Worm (Caenorhabditis elegans) whole organism, L4 larva: Measurements from ENCODE around the gene srab-21.
A peak's percentile ranks its signal among the peaks of the same experiment; 100 is the strongest.

Experiments
- F26F4.8 ChIP-seq: fragments of 200-800 bp; sonication (Bioruptor generic); conservative IDR thresholded peaks from 2 replicates; pipeline ENCODE4 v1.3.6; 2022; ENCODE audit warnings: missing genetic modification characterization, missing compliant biosample characterization
- F44E2.7 ChIP-seq: fragments of 200-800 bp; sonication (Bioruptor generic); IDR thresholded peaks from 2 replicates; pipeline ENCODE4 v2.1.2; 2022; ENCODE audit warnings: missing genetic modification characterization, missing compliant biosample characterization
- T26A8.4 ChIP-seq: fragments of 200-800 bp; sonication (Bioruptor generic); IDR thresholded peaks from 2 replicates; pipeline ENCODE4 v1.3.6; 2022; ENCODE audit warnings: missing genetic modification characterization, missing compliant biosample characterization
- Y105C5A.15 ChIP-seq: fragments of 200-800 bp; sonication (Bioruptor generic); IDR thresholded peaks from 2 replicates; pipeline ENCODE4 v1.3.6; 2022; ENCODE audit warnings: missing genetic modification characterization, missing compliant biosample characterization
- Y48G9A.11 ChIP-seq: fragments of 200-800 bp; sonication (Bioruptor generic); IDR thresholded peaks from 2 replicates; pipeline ENCODE4 v1.3.6; 2022; ENCODE audit warnings: missing genetic modification reagents, missing genetic modification characterization, missing compliant biosample characterization
- Y75B8A.6 ChIP-seq: fragments of 200-800 bp; sonication (Bioruptor generic); IDR thresholded peaks from 2 replicates; pipeline ENCODE4 v1.3.6; 2022; ENCODE audit warnings: missing genetic modification reagents, missing genetic modification characterization, missing compliant biosample characterization
- ces-1 ChIP-seq: fragments of 150-350 bp; sonication (generic microtip); optimal IDR thresholded peaks from 4 replicates; lab custom pipeline; 2014; ENCODE audit warnings: missing biosample characterization, missing genetic modification reagents, missing genetic modification characterization
- ctbp-1 ChIP-seq: fragments of 200-800 bp; sonication (Bioruptor generic); IDR thresholded peaks from 2 replicates; pipeline ENCODE4 v1.3.6; 2022; ENCODE audit warnings: missing genetic modification reagents, missing genetic modification characterization, missing compliant biosample characterization
- daf-16 ChIP-seq, 3 experiments: sonication (generic microtip); optimal IDR thresholded peaks; 2 replicates each; lab custom pipeline; 2016 to 2017; ENCODE audit warnings: missing genetic modification characterization in 3 of 3, missing genetic modification reagents in 3 of 3, mild to moderate bottlenecking in 2 of 3, missing compliant biosample characterization in 2 of 3, missing biosample characterization in 1 of 3, moderate library complexity in 1 of 3
- daf-19 ChIP-seq: fragments of 200-800 bp; sonication (Bioruptor generic); conservative IDR thresholded peaks from 2 replicates; pipeline ENCODE4 v1.3.6; 2022; ENCODE audit warnings: missing genetic modification characterization, missing compliant biosample characterization
- duxl-1 ChIP-seq: sonication (generic microtip); optimal IDR thresholded peaks from 2 replicates; lab custom pipeline; 2016; ENCODE audit warnings: mild to moderate bottlenecking, missing genetic modification characterization, moderate library complexity, missing compliant biosample characterization; ENCODE audit not compliant: poor library complexity
- egl-27 ChIP-seq: sonication (generic microtip); optimal IDR thresholded peaks from 3 replicates; lab custom pipeline; 2017; ENCODE audit warnings: missing biosample characterization, missing genetic modification reagents, missing genetic modification characterization
- fos-1 ChIP-seq: fragments of 150-350 bp; optimal IDR thresholded peaks from 2 replicates; lab custom pipeline; 2014; ENCODE audit warnings: missing biosample characterization, missing genetic modification characterization
- hif-1 ChIP-seq, 2 experiments: sonication (generic microtip); optimal IDR thresholded peaks; 2 replicates each; lab custom pipeline; 2016 to 2017; ENCODE audit warnings: missing compliant biosample characterization in 2 of 2, missing genetic modification characterization in 2 of 2, missing genetic modification reagents in 2 of 2, missing genotype in 2 of 2, mild to moderate bottlenecking in 1 of 2
- hmg-1.1 ChIP-seq: fragments of 200-800 bp; sonication (Bioruptor generic); IDR thresholded peaks from 2 replicates; pipeline ENCODE4 v1.3.6; 2022; ENCODE audit warnings: missing genetic modification reagents, missing genetic modification characterization, missing compliant biosample characterization
- lim-7 ChIP-seq: fragments of 200-800 bp; sonication (Bioruptor generic); IDR thresholded peaks from 2 replicates; pipeline ENCODE4 v1.3.6; 2022; ENCODE audit warnings: missing genetic modification characterization, missing compliant biosample characterization
- lin-15B ChIP-seq: fragments of 150-350 bp; sonication (generic microtip); optimal IDR thresholded peaks from 3 replicates; lab custom pipeline; 2014; ENCODE audit warnings: missing biosample characterization, missing genetic modification characterization
- mdl-1 ChIP-seq, 2 experiments: fragments of 150-350 bp in 1 of 2; sonication (generic microtip) in 1 of 2; optimal IDR thresholded peaks; 2 replicates each; lab custom pipeline; 2014 to 2017; ENCODE audit warnings: missing biosample characterization in 2 of 2, missing genetic modification characterization in 2 of 2
- mxl-3 ChIP-seq: fragments of 200-800 bp; sonication (Bioruptor generic); optimal IDR thresholded peaks from 2 replicates; lab custom pipeline; 2018; ENCODE audit warnings: mild to moderate bottlenecking, missing genetic modification characterization, missing compliant biosample characterization
- nhr-102 ChIP-seq: sonication (generic microtip); optimal IDR thresholded peaks from 2 replicates; lab custom pipeline; 2016; ENCODE audit warnings: mild to moderate bottlenecking, missing genetic modification characterization, moderate library complexity, missing compliant biosample characterization
- nhr-11 ChIP-seq: fragments of 150-350 bp; optimal IDR thresholded peaks from 2 replicates; lab custom pipeline; 2014; ENCODE audit warnings: missing biosample characterization, missing genetic modification characterization
- nhr-111 ChIP-seq: fragments of 200-800 bp; sonication (Bioruptor generic); optimal IDR thresholded peaks from 2 replicates; lab custom pipeline; 2018; ENCODE audit warnings: mild to moderate bottlenecking, missing genetic modification characterization, missing compliant biosample characterization
- nhr-48 ChIP-seq: sonication (generic microtip); optimal IDR thresholded peaks from 2 replicates; lab custom pipeline; 2016; ENCODE audit warnings: mild to moderate bottlenecking, missing genetic modification characterization, missing compliant biosample characterization
- pha-4 ChIP-seq, 2 experiments: fragments of 150-350 bp in 1 of 2; fragments of 200-800 bp in 1 of 2; sonication (Bioruptor generic) in 1 of 2; IDR thresholded peaks in 1 of 2; optimal IDR thresholded peaks in 1 of 2; 2 replicates each; pipeline versions ENCODE4 v1.3.6 to Lab custom; 2014 to 2022; ENCODE audit warnings: missing genetic modification characterization in 2 of 2, missing genetic modification reagents in 2 of 2, missing biosample characterization in 1 of 2, missing compliant biosample characterization in 1 of 2
- php-3 ChIP-seq: fragments of 200-800 bp; sonication (Bioruptor generic); IDR thresholded peaks from 2 replicates; pipeline ENCODE4 v1.3.6; 2022; ENCODE audit warnings: missing genetic modification reagents, missing genetic modification characterization, missing compliant biosample characterization
- rbr-2 ChIP-seq: sonication (generic microtip); optimal IDR thresholded peaks from 2 replicates; lab custom pipeline; 2016; ENCODE audit warnings: missing genotype, missing genetic modification characterization, missing compliant biosample characterization
- snpc-1.2 ChIP-seq: fragments of 200-800 bp; sonication (Bioruptor generic); IDR thresholded peaks from 2 replicates; pipeline ENCODE4 v1.3.6; 2022; ENCODE audit warnings: missing genetic modification reagents, missing genetic modification characterization, missing compliant biosample characterization
- tag-97 ChIP-seq: fragments of 200-800 bp; sonication (Bioruptor generic); IDR thresholded peaks from 2 replicates; pipeline ENCODE4 v1.3.6; 2022; ENCODE audit warnings: missing genetic modification characterization, missing compliant biosample characterization
- unc-62 ChIP-seq, 3 experiments: fragments of 150-350 bp in 1 of 3; sonication (generic microtip); optimal IDR thresholded peaks in 2 of 3; peaks in 1 of 3; 1 replicate in 1 of 3; 2 replicates in 2 of 3; lab custom pipeline; 2014 to 2017; ENCODE audit warnings: missing biosample characterization in 3 of 3, missing genetic modification characterization in 3 of 3, missing genetic modification reagents in 3 of 3, missing genotype in 1 of 3
- vab-7 ChIP-seq: fragments of 200-800 bp; sonication (Bioruptor generic); IDR thresholded peaks from 2 replicates; pipeline ENCODE4 v1.3.6; 2022; ENCODE audit warnings: missing genetic modification reagents, missing genetic modification characterization, missing compliant biosample characterization
- zag-1 ChIP-seq: fragments of 150-350 bp; optimal IDR thresholded peaks from 2 replicates; lab custom pipeline; 2014; ENCODE audit warnings: missing biosample characterization, missing genetic modification characterization

Gene srab-21

ce11 chrV:3464897-3465296 lies 40.7 kb upstream of the srab-21 start:
- TF ChIP-seq unc-62 (GFP tag; optimal IDR thresholded peaks at IDR 0.05 in 1 of 2; lab: Kevin White, UChicago) (peak in 1 of 2 experiments; percentile 92), unc-62 (tag; optimal IDR thresholded peaks at IDR 0.05; lab: Kevin White, UChicago) (no peak), hmg-1.1 (GFP tag; lab: Robert Waterston, UW) (no peak)

ce11 chrV:3463514-3463913 lies 39.3 kb upstream of the srab-21 start, which contains the start of gene slc-28.1:
Gene slc-28.1, plus strand, starts transcription at chrV:3463814.
- TF ChIP-seq mdl-1 (tag; optimal IDR thresholded peaks at IDR 0.05; lab: Kevin White, UChicago) (no peak), rbr-2 (tag; lab: Kevin White, UChicago) (no peak), Y75B8A.6 (GFP tag; lab: Robert Waterston, UW) (no peak), F26F4.8 (no peak), mxl-3 (GFP tag; lab: Kevin White, UChicago) (no peak), nhr-48 (tag; lab: Kevin White, UChicago) (no peak), ctbp-1 (GFP tag; lab: Robert Waterston, UW) (no peak), Y48G9A.11 (GFP tag; lab: Robert Waterston, UW) (no peak), tag-97 (GFP tag; lab: Robert Waterston, UW) (no peak)

- TF ChIP-seq T26A8.4 (GFP tag; lab: Robert Waterston, UW) = no peak
Measured at ce11 chrV:3459919-3460318, 35.7 kb upstream of the srab-21 start, which contains the start of gene slc-28.2. Gene slc-28.2, plus strand, starts transcription at chrV:3460219.

ce11 chrV:3455135-3455747 lies 31.0 kb upstream of the srab-21 start:
- TF ChIP-seq duxl-1 (tag; lab: Kevin White, UChicago) (no peak), Y105C5A.15 (GFP tag; lab: Robert Waterston, UW) (no peak), nhr-111 (no peak), daf-16 (GFP tag; optimal IDR thresholded peaks at IDR 0.05; lab: Kevin White, UChicago) (peak in 1 of 2 experiments; percentile 35), daf-16 (tag; optimal IDR thresholded peaks at IDR 0.05; lab: Kevin White, UChicago) (no peak), lin-15B (no peak), lim-7 (GFP tag; lab: Robert Waterston, UW) (peak; percentile 67), pha-4 (GFP tag; IDR thresholded peaks at IDR 0.05; lab: Robert Waterston, UW) (peak; percentile 41; the same call in 1 of the 2 replicates), pha-4 (tag; optimal IDR thresholded peaks at IDR 0.05; lab: Kevin White, UChicago) (no peak), php-3 (no peak), fos-1 (tag; lab: Kevin White, UChicago) (no peak), unc-62 (GFP tag; optimal IDR thresholded peaks at IDR 0.05 in 1 of 2; lab: Kevin White, UChicago) (peak in 1 of 2 experiments; percentile 2), unc-62 (tag; optimal IDR thresholded peaks at IDR 0.05; lab: Kevin White, UChicago) (no peak), nhr-102 (tag; lab: Kevin White, UChicago) (peak; percentile 58), egl-27 (tag; lab: Kevin White, UChicago) (no peak), daf-19 (GFP tag; lab: Robert Waterston, UW) (0 out of 2 replicates have a peak, but pooled peaks have one; percentile 28), vab-7 (GFP tag; lab: Robert Waterston, UW) (peak; percentile 51; the same call in 1 of the 2 replicates), zag-1 (tag; lab: Kevin White, UChicago) (no peak), hmg-1.1 (GFP tag; lab: Robert Waterston, UW) (0 out of 2 replicates have a peak, but pooled peaks have one; percentile 28), ces-1 (no peak), snpc-1.2 (GFP tag; lab: Robert Waterston, UW) (peak; percentile 38; the same call in 1 of the 2 replicates), nhr-11 (tag; lab: Kevin White, UChicago) (no peak), F44E2.7 (GFP tag; lab: Robert Waterston, UW) (no peak), hif-1 (tag; optimal IDR thresholded peaks at IDR 0.05; lab: Kevin White, UChicago) (no peak), Y75B8A.6 (GFP tag; lab: Robert Waterston, UW) (no peak)
